Worm (Caenorhabditis elegans) whole organism, L4/young adult: ENCODE data around the gene gei-13.

ENCODE experiments used
- dao-5 ChIP-seq: sonication (generic microtip); optimal IDR thresholded peaks from 2 replicates; lab custom pipeline; 2016; ENCODE audit warnings: missing genotype, missing genetic modification characterization, moderate library complexity, missing compliant biosample characterization
- him-1 ChIP-seq: sonication (generic microtip); optimal IDR thresholded peaks from 2 replicates; lab custom pipeline; 2016; ENCODE audit warnings: missing genotype, missing genetic modification reagents, missing genetic modification characterization, missing compliant biosample characterization

- TF ChIP-seq dao-5 (tag; lab: Kevin White, UChicago) (no peak), him-1 (tag; lab: Kevin White, UChicago) (no peak)
These were observed 5.7 kb downstream of the gei-13 start, which contains the start of gene ubc-7 for ce11 chrIII:9631117-9631655.
